Worm (Caenorhabditis elegans) whole organism, L4/young adult: ENCODE results near the gene T06D8.10.

ENCODE experiments used
- W03F9.2 ChIP-seq: fragments of 150-350 bp; optimal IDR thresholded peaks from 2 replicates; lab custom pipeline; 2014; ENCODE audit warnings: missing biosample characterization, missing genetic modification characterization
- dao-5 ChIP-seq: sonication (generic microtip); optimal IDR thresholded peaks from 2 replicates; lab custom pipeline; 2016; ENCODE audit warnings: missing genotype, missing genetic modification characterization, moderate library complexity, missing compliant biosample characterization
- him-1 ChIP-seq: sonication (generic microtip); optimal IDR thresholded peaks from 2 replicates; lab custom pipeline; 2016; ENCODE audit warnings: missing genotype, missing genetic modification reagents, missing genetic modification characterization, missing compliant biosample characterization

ce11 chrII:11268822-11269221, 21.5 kb upstream of the T06D8.10 start, which contains the start of gene cut-1:
- TF ChIP-seq him-1 (tag; lab: Kevin White, UChicago) (no peak), W03F9.2 (no peak), dao-5 (tag; lab: Kevin White, UChicago) (no peak)
